Worm (Caenorhabditis elegans) whole organism, L4 larva: ENCODE measurements around the gene C17C3.24.

ENCODE experiments used
- D1046.2 ChIP-seq: fragments of 200-800 bp; sonication (Bioruptor generic); IDR thresholded peaks from 2 replicates; pipeline ENCODE4 v1.3.6; 2022; ENCODE audit warnings: missing genetic modification characterization, missing compliant biosample characterization
- F10B5.3 ChIP-seq: sonication (generic microtip); optimal IDR thresholded peaks from 2 replicates; lab custom pipeline; 2016; ENCODE audit warnings: mild to moderate bottlenecking, missing genetic modification characterization, missing compliant biosample characterization
- F37D6.2 ChIP-seq: sonication (generic microtip); optimal IDR thresholded peaks from 2 replicates; lab custom pipeline; 2016; ENCODE audit warnings: mild to moderate bottlenecking, missing genetic modification characterization, missing compliant biosample characterization
- T20F7.1 ChIP-seq: fragments of 200-800 bp; sonication (Bioruptor generic); optimal IDR thresholded peaks from 2 replicates; lab custom pipeline; 2018; ENCODE audit warnings: mild to moderate bottlenecking, missing genetic modification characterization, missing compliant biosample characterization
- T26A8.4 ChIP-seq: fragments of 200-800 bp; sonication (Bioruptor generic); IDR thresholded peaks from 2 replicates; pipeline ENCODE4 v1.3.6; 2022; ENCODE audit warnings: missing genetic modification characterization, missing compliant biosample characterization
- Y48G9A.11 ChIP-seq: fragments of 200-800 bp; sonication (Bioruptor generic); IDR thresholded peaks from 2 replicates; pipeline ENCODE4 v1.3.6; 2022; ENCODE audit warnings: missing genetic modification reagents, missing genetic modification characterization, missing compliant biosample characterization
- aly-2 ChIP-seq: sonication (generic microtip); optimal IDR thresholded peaks from 2 replicates; lab custom pipeline; 2018; ENCODE audit warnings: missing biosample characterization, missing genetic modification characterization
- ceh-20 ChIP-seq: fragments of 200-800 bp; sonication (Bioruptor generic); IDR thresholded peaks from 2 replicates; pipeline ENCODE4 v1.3.6; 2022; ENCODE audit warnings: missing genetic modification reagents, missing genetic modification characterization, missing compliant biosample characterization
- ceh-28 ChIP-seq: fragments of 150-350 bp; optimal IDR thresholded peaks from 2 replicates; lab custom pipeline; 2014; ENCODE audit warnings: missing biosample characterization, missing genetic modification reagents, missing genetic modification characterization
- daf-12 ChIP-seq: fragments of 150-350 bp; optimal IDR thresholded peaks from 2 replicates; lab custom pipeline; 2014; ENCODE audit warnings: missing biosample characterization, missing genetic modification reagents, missing genetic modification characterization
- daf-16 ChIP-seq, 3 experiments: sonication (generic microtip); optimal IDR thresholded peaks; 2 replicates each; lab custom pipeline; 2016 to 2017; ENCODE audit warnings: missing genetic modification characterization in 3 of 3, missing genetic modification reagents in 3 of 3, mild to moderate bottlenecking in 2 of 3, missing compliant biosample characterization in 2 of 3, missing biosample characterization in 1 of 3, moderate library complexity in 1 of 3
- dmd-6 ChIP-seq: fragments of 200-800 bp; sonication (Bioruptor generic); IDR thresholded peaks from 2 replicates; pipeline ENCODE4 v1.3.6; 2022; ENCODE audit warnings: missing genetic modification reagents, missing genetic modification characterization, missing compliant biosample characterization
- dmd-9 ChIP-seq: fragments of 200-800 bp; sonication (Bioruptor generic); IDR thresholded peaks from 2 replicates; pipeline ENCODE4 v1.3.6; 2022; ENCODE audit warnings: missing genetic modification reagents, missing genetic modification characterization, missing compliant biosample characterization
- dve-1 ChIP-seq: sonication (generic microtip); optimal IDR thresholded peaks from 2 replicates; lab custom pipeline; 2017; ENCODE audit warnings: antibody characterized with exemption, mild to moderate bottlenecking, missing genetic modification characterization, missing compliant biosample characterization; ENCODE audit not compliant: insufficient read depth
- egl-27 ChIP-seq: sonication (generic microtip); optimal IDR thresholded peaks from 3 replicates; lab custom pipeline; 2017; ENCODE audit warnings: missing biosample characterization, missing genetic modification reagents, missing genetic modification characterization
- egl-43 ChIP-seq: fragments of 200-800 bp; sonication (Bioruptor generic); IDR thresholded peaks from 2 replicates; pipeline ENCODE4 v1.3.6; 2022; ENCODE audit warnings: missing genetic modification reagents, missing genetic modification characterization, missing compliant biosample characterization
- hif-1 ChIP-seq, 2 experiments: sonication (generic microtip); optimal IDR thresholded peaks; 2 replicates each; lab custom pipeline; 2016 to 2017; ENCODE audit warnings: missing compliant biosample characterization in 2 of 2, missing genetic modification characterization in 2 of 2, missing genetic modification reagents in 2 of 2, missing genotype in 2 of 2, mild to moderate bottlenecking in 1 of 2
- hlh-30 ChIP-seq: sonication (generic microtip); optimal IDR thresholded peaks from 2 replicates; lab custom pipeline; 2017; ENCODE audit warnings: antibody characterized with exemption, mild to moderate bottlenecking, missing genetic modification characterization, missing compliant biosample characterization; ENCODE audit not compliant: insufficient read depth
- lin-13 ChIP-seq: fragments of 150-350 bp; optimal IDR thresholded peaks from 2 replicates; lab custom pipeline; 2014; ENCODE audit warnings: missing biosample characterization, missing genetic modification reagents, missing genetic modification characterization
- lin-29 ChIP-seq: fragments of 200-800 bp; sonication (Bioruptor generic); IDR thresholded peaks from 2 replicates; pipeline ENCODE4 v1.3.6; 2022; ENCODE audit warnings: missing genetic modification reagents, missing genetic modification characterization, missing compliant biosample characterization
- lir-3 ChIP-seq: sonication (generic microtip); optimal IDR thresholded peaks from 2 replicates; lab custom pipeline; 2016; ENCODE audit warnings: mild to moderate bottlenecking, missing genetic modification characterization, missing compliant biosample characterization
- lsy-2 ChIP-seq, 2 experiments: fragments of 150-350 bp in 1 of 2; sonication (generic microtip) in 1 of 2; optimal IDR thresholded peaks; 2 replicates each; lab custom pipeline; 2014 to 2017; ENCODE audit warnings: missing biosample characterization in 2 of 2, missing genetic modification characterization in 2 of 2
- madf-9 ChIP-seq: fragments of 200-800 bp; sonication (Bioruptor generic); conservative IDR thresholded peaks from 2 replicates; pipeline ENCODE4 v1.3.6; 2022; ENCODE audit warnings: missing genetic modification reagents, missing genetic modification characterization, missing compliant biosample characterization
- mdl-1 ChIP-seq, 2 experiments: fragments of 150-350 bp in 1 of 2; sonication (generic microtip) in 1 of 2; optimal IDR thresholded peaks; 2 replicates each; lab custom pipeline; 2014 to 2017; ENCODE audit warnings: missing biosample characterization in 2 of 2, missing genetic modification characterization in 2 of 2
- mdt-29 ChIP-seq: fragments of 200-800 bp; sonication (Bioruptor generic); IDR thresholded peaks from 2 replicates; pipeline ENCODE4 v1.3.6; 2022; ENCODE audit warnings: missing genetic modification reagents, missing genetic modification characterization, missing compliant biosample characterization
- mep-1 ChIP-seq: fragments of 150-350 bp; sonication (generic microtip); optimal IDR thresholded peaks from 3 replicates; lab custom pipeline; 2014; ENCODE audit warnings: missing biosample characterization, missing genetic modification characterization
- nhr-10 ChIP-seq: fragments of 150-350 bp; optimal IDR thresholded peaks from 2 replicates; lab custom pipeline; 2014; ENCODE audit warnings: missing biosample characterization, missing genetic modification characterization
- nhr-11 ChIP-seq: fragments of 150-350 bp; optimal IDR thresholded peaks from 2 replicates; lab custom pipeline; 2014; ENCODE audit warnings: missing biosample characterization, missing genetic modification characterization
- nhr-237 ChIP-seq: sonication (generic microtip); optimal IDR thresholded peaks from 2 replicates; lab custom pipeline; 2017; ENCODE audit warnings: missing biosample characterization, missing genetic modification characterization
- nhr-48 ChIP-seq: sonication (generic microtip); optimal IDR thresholded peaks from 2 replicates; lab custom pipeline; 2016; ENCODE audit warnings: mild to moderate bottlenecking, missing genetic modification characterization, missing compliant biosample characterization
- pha-4 ChIP-seq, 2 experiments: fragments of 150-350 bp in 1 of 2; fragments of 200-800 bp in 1 of 2; sonication (Bioruptor generic) in 1 of 2; IDR thresholded peaks in 1 of 2; optimal IDR thresholded peaks in 1 of 2; 2 replicates each; pipeline versions ENCODE4 v1.3.6 to Lab custom; 2014 to 2022; ENCODE audit warnings: missing genetic modification characterization in 2 of 2, missing genetic modification reagents in 2 of 2, missing biosample characterization in 1 of 2, missing compliant biosample characterization in 1 of 2
- php-3 ChIP-seq: fragments of 200-800 bp; sonication (Bioruptor generic); IDR thresholded peaks from 2 replicates; pipeline ENCODE4 v1.3.6; 2022; ENCODE audit warnings: missing genetic modification reagents, missing genetic modification characterization, missing compliant biosample characterization
- pqm-1 ChIP-seq: sonication (generic microtip); optimal IDR thresholded peaks from 2 replicates; lab custom pipeline; 2017; ENCODE audit warnings: missing biosample characterization, missing genetic modification characterization
- saeg-2 ChIP-seq: fragments of 200-800 bp; sonication (Bioruptor generic); IDR thresholded peaks from 2 replicates; pipeline ENCODE4 v1.3.6; 2022; ENCODE audit warnings: missing genetic modification reagents, missing genetic modification characterization, missing compliant biosample characterization
- set-16 ChIP-seq: fragments of 200-800 bp; sonication (Bioruptor generic); IDR thresholded peaks from 2 replicates; pipeline ENCODE4 v1.3.6; 2022; ENCODE audit warnings: missing genetic modification reagents, missing genetic modification characterization, missing compliant biosample characterization
- skn-1 ChIP-seq: fragments of 150-350 bp; optimal IDR thresholded peaks from 2 replicates; lab custom pipeline; 2014; ENCODE audit warnings: missing biosample characterization, missing genetic modification characterization
- snpc-1.2 ChIP-seq: fragments of 200-800 bp; sonication (Bioruptor generic); IDR thresholded peaks from 2 replicates; pipeline ENCODE4 v1.3.6; 2022; ENCODE audit warnings: missing genetic modification reagents, missing genetic modification characterization, missing compliant biosample characterization
- tra-1 ChIP-seq: fragments of 200-800 bp; sonication (Bioruptor generic); IDR thresholded peaks from 2 replicates; pipeline ENCODE4 v1.3.6; 2022; ENCODE audit warnings: missing genetic modification reagents, missing genetic modification characterization, missing compliant biosample characterization
- unc-130 ChIP-seq: sonication (generic microtip); optimal IDR thresholded peaks from 2 replicates; lab custom pipeline; 2016; ENCODE audit warnings: missing genetic modification reagents, missing genetic modification characterization, missing compliant biosample characterization
- unc-39 ChIP-seq: sonication (generic microtip); optimal IDR thresholded peaks from 2 replicates; lab custom pipeline; 2017; ENCODE audit warnings: missing biosample characterization, missing genetic modification characterization
- unc-62 ChIP-seq, 3 experiments: fragments of 150-350 bp in 1 of 3; sonication (generic microtip); optimal IDR thresholded peaks in 2 of 3; peaks in 1 of 3; 1 replicate in 1 of 3; 2 replicates in 2 of 3; lab custom pipeline; 2014 to 2017; ENCODE audit warnings: missing biosample characterization in 3 of 3, missing genetic modification characterization in 3 of 3, missing genetic modification reagents in 3 of 3, missing genotype in 1 of 3
- vab-7 ChIP-seq: fragments of 200-800 bp; sonication (Bioruptor generic); IDR thresholded peaks from 2 replicates; pipeline ENCODE4 v1.3.6; 2022; ENCODE audit warnings: missing genetic modification reagents, missing genetic modification characterization, missing compliant biosample characterization
- zag-1 ChIP-seq: fragments of 150-350 bp; optimal IDR thresholded peaks from 2 replicates; lab custom pipeline; 2014; ENCODE audit warnings: missing biosample characterization, missing genetic modification characterization
- zfp-3 ChIP-seq: fragments of 200-800 bp; sonication (Bioruptor generic); conservative IDR thresholded peaks from 2 replicates; pipeline ENCODE4 v1.3.6; 2022; ENCODE audit warnings: missing genetic modification reagents, missing genetic modification characterization, missing compliant biosample characterization
- zip-11 ChIP-seq: fragments of 200-800 bp; sonication (Bioruptor generic); IDR thresholded peaks from 2 replicates; pipeline ENCODE4 v1.3.6; 2022; ENCODE audit warnings: missing genetic modification characterization, missing compliant biosample characterization
- ztf-11 ChIP-seq: fragments of 150-350 bp; optimal IDR thresholded peaks from 2 replicates; lab custom pipeline; 2014; ENCODE audit warnings: missing biosample characterization, missing genetic modification characterization

The C17C3.24 gene

ce11 chrII:5544145-5544515, 2.5 kb upstream of the C17C3.24 start (continued):
- peak; percentile 16; the same call in 1 of the 2 replicates for TF ChIP-seq pha-4 (GFP tag; IDR thresholded peaks at IDR 0.05; lab: Robert Waterston, UW)
- no peak for TF ChIP-seq pha-4 (tag; optimal IDR thresholded peaks at IDR 0.05; lab: Kevin White, UChicago)
- peak; percentile 33 for TF ChIP-seq hlh-30
- no peak for TF ChIP-seq F37D6.2 (tag; lab: Kevin White, UChicago)
- TF ChIP-seq ztf-11: no peak
- peak; percentile 36; the same call in 1 of the 2 replicates for TF ChIP-seq php-3 (GFP tag; lab: Robert Waterston, UW)
- TF ChIP-seq lin-13 (GFP tag; lab: Kevin White, UChicago): peak; percentile 57
- TF ChIP-seq daf-16 (GFP tag; optimal IDR thresholded peaks at IDR 0.05; lab: Kevin White, UChicago): peak in 1 of 2 experiments; percentile 76
- TF ChIP-seq daf-16 (tag; optimal IDR thresholded peaks at IDR 0.05; lab: Kevin White, UChicago): peak; percentile 81
- TF ChIP-seq tra-1 (GFP tag; lab: Robert Waterston, UW): no peak
- TF ChIP-seq nhr-10 (tag; lab: Kevin White, UChicago): peak; percentile 72
- TF ChIP-seq lin-29: no peak
- peak; percentile 48 for TF ChIP-seq egl-27 (tag; lab: Kevin White, UChicago)
- no peak for TF ChIP-seq zag-1 (tag; lab: Kevin White, UChicago)
- TF ChIP-seq daf-12 (tag; lab: Kevin White, UChicago): no peak
- TF ChIP-seq dmd-9: peak; percentile 62; the same call in 1 of the 2 replicates
- TF ChIP-seq vab-7 (GFP tag; lab: Robert Waterston, UW): peak; percentile 61
- TF ChIP-seq egl-43 (GFP tag; lab: Robert Waterston, UW): peak; percentile 65; the same call in 1 of the 2 replicates

ce11 chrII:5543476-5544144, 2.0 kb upstream of the C17C3.24 start:
- TF ChIP-seq snpc-1.2 (GFP tag; lab: Robert Waterston, UW) (peak; percentile 79), zip-11 (GFP tag; lab: Robert Waterston, UW) (0 out of 2 replicates have a peak, but pooled peaks have one; percentile 7), aly-2 (tag; lab: Kevin White, UChicago) (peak; percentile 87), unc-130 (GFP tag; lab: Kevin White, UChicago) (peak; percentile 34), daf-12 (tag; lab: Kevin White, UChicago) (no peak), tra-1 (GFP tag; lab: Robert Waterston, UW) (peak; percentile 96), lir-3 (peak; percentile 87), madf-9 (GFP tag; lab: Robert Waterston, UW) (peak; percentile 94), ceh-20 (GFP tag; lab: Robert Waterston, UW) (peak; percentile 97), egl-43 (GFP tag; lab: Robert Waterston, UW) (peak; percentile 99), F37D6.2 (tag; lab: Kevin White, UChicago) (peak; percentile 96), mdt-29 (GFP tag; lab: Robert Waterston, UW) (peak; percentile 99), nhr-48 (tag; lab: Kevin White, UChicago) (peak; percentile 95), Y48G9A.11 (peak; percentile 75), nhr-237 (tag; lab: Kevin White, UChicago) (peak; percentile 65), unc-62 (GFP tag; optimal IDR thresholded peaks at IDR 0.05 in 1 of 2; lab: Kevin White, UChicago) (peak in 1 of 2 experiments; percentile 100), unc-62 (tag; optimal IDR thresholded peaks at IDR 0.05; lab: Kevin White, UChicago) (peak; percentile 94), unc-39 (tag; lab: Kevin White, UChicago) (no peak), D1046.2 (GFP tag; lab: Robert Waterston, UW) (peak; percentile 93), mep-1 (peak; percentile 99), vab-7 (GFP tag; lab: Robert Waterston, UW) (peak; percentile 94), T20F7.1 (peak; percentile 92), pqm-1 (peak; percentile 67), lsy-2 (tag; optimal IDR thresholded peaks at IDR 0.05; lab: Kevin White, UChicago) (peak; percentile 94 to 96), mdl-1 (tag; optimal IDR thresholded peaks at IDR 0.05; lab: Kevin White, UChicago) (peak; percentile 84 to 93), dmd-6 (GFP tag; lab: Robert Waterston, UW) (peak; percentile 98), skn-1 (tag; lab: Kevin White, UChicago) (peak; percentile 69), nhr-11 (tag; lab: Kevin White, UChicago) (peak; percentile 98), hif-1 (tag; optimal IDR thresholded peaks at IDR 0.05; lab: Kevin White, UChicago) (peak; percentile 69 to 89), ceh-28 (tag; lab: Kevin White, UChicago) (peak; percentile 33), set-16 (peak; percentile 71), dve-1 (tag; lab: Kevin White, UChicago) (peak; percentile 99), saeg-2 (GFP tag; lab: Robert Waterston, UW) (peak; percentile 95), F10B5.3 (tag; lab: Kevin White, UChicago) (peak; percentile 93), zfp-3 (GFP tag; lab: Robert Waterston, UW) (peak; percentile 94), T26A8.4 (GFP tag; lab: Robert Waterston, UW) (peak; percentile 99)
